Worm (Caenorhabditis elegans) whole organism, L4/young adult: ENCODE measurements around the gene ZK353.4.

ENCODE experiments used
- W03F9.2 ChIP-seq: fragments of 150-350 bp; optimal IDR thresholded peaks from 2 replicates; lab custom pipeline; 2014; ENCODE audit warnings: missing biosample characterization, missing genetic modification characterization
- dao-5 ChIP-seq: sonication (generic microtip); optimal IDR thresholded peaks from 2 replicates; lab custom pipeline; 2016; ENCODE audit warnings: missing genotype, missing genetic modification characterization, moderate library complexity, missing compliant biosample characterization
- him-1 ChIP-seq: sonication (generic microtip); optimal IDR thresholded peaks from 2 replicates; lab custom pipeline; 2016; ENCODE audit warnings: missing genotype, missing genetic modification reagents, missing genetic modification characterization, missing compliant biosample characterization

The ZK353.4 gene

DNA sequence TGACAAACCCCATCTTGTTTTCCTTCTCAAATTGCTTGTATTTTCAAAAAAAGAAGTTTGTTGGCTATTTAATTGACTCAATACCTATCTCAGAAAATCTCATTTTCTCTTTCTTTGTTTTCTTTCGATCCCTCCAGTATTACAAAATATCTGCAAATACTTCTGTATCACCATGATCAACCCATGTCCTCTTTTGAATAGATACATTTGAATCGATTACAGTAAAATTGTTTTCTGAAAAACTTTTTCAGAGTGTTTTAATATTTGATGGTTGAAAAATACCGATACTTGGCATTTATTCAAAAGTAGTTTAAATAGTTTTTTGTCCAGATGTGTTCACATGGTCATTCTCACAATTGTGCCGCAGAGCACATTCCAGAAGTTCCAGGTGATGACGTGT, 19.7 kb upstream of the ZK353.4 start, which contains the start of gene ZK353.9:
ZK353.9 (plus strand) TSS at position 331 of the 400 bp plus-strand sequence.
- TF ChIP-seq dao-5 (tag; lab: Kevin White, UChicago) (no peak), W03F9.2 (no peak), him-1 (tag; lab: Kevin White, UChicago) (no peak)

DNA sequence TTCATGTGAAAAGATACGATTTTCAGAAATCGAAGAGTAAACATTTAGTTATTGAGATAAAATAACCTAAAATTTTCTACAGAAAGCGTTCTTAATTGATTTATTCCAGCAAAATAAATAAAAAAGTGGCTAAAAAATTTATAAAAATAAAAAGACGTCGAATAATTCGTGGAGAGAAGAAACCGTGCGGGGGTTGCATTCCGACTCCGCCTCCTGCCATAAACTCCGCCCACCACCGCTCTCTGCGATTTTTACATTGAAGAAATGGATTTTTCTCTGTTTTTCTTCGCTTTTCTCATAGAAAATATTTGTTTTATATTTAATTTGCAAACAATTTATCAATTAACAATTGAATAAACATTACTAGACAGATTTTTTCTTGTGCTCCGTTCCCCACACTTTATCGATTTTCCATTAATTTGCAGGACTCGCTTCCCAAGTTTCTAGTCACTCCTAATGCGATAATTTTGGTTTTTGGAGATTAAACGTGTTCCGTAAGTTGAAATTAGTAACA, 16.1 kb upstream of the ZK353.4 start, which contains the start of the genes ubxn-4 and cyy-1:
ubxn-4 (minus strand) TSS at position 114 of the 514 bp plus-strand sequence.
cyy-1 (plus strand) TSS at position 426 of the 514 bp plus-strand sequence.
- no peak for TF ChIP-seq dao-5 (tag; lab: Kevin White, UChicago)
- TF ChIP-seq W03F9.2 = peak; percentile 15
- no peak for TF ChIP-seq him-1 (tag; lab: Kevin White, UChicago)

DNA sequence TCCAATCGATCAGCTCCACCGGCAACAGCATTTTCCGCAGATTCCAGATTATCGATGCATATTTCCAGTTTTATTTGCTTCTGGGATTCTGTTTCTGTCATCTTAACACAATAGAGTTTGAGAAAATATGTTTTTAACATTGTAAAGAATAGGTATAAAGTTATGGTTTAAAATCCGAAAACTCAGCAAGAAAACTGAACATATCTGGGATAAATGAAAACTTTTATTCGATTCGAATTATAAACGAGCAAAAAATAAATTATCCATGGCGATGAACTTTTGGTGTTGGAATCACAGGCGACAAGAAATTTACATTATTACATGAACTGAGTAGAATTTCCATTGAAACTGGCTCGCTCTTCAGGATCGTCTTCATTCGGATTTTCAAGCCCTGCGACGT, 14.1 kb upstream of the ZK353.4 start, which contains the start of gene cutc-1:
cutc-1 (minus strand) TSS at position 101 of the 400 bp plus-strand sequence.
- TF ChIP-seq him-1 (tag; lab: Kevin White, UChicago) (no peak), W03F9.2 (no peak), dao-5 (tag; lab: Kevin White, UChicago) (no peak)

DNA sequence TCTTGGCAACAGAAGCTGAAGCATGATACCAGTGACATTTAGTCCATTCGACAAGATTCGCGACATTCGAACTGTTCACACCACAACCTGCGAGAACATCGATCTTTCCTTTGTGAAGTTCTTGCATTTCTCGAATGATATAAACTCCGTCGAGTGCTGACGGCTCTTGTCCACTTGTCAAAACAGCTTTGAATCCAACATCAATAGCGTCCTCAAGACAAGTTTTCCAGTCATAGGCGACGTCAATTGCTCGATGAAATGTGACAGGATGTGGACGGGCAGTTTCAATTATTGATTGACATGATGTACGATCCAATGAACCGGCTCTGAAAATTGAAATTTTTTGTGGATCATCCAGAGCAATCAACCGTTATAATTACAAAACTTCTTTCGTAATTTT, 13.2 kb upstream of the ZK353.4 start:
- TF ChIP-seq W03F9.2 (no peak), dao-5 (tag; lab: Kevin White, UChicago) (no peak), him-1 (tag; lab: Kevin White, UChicago) (no peak)

DNA sequence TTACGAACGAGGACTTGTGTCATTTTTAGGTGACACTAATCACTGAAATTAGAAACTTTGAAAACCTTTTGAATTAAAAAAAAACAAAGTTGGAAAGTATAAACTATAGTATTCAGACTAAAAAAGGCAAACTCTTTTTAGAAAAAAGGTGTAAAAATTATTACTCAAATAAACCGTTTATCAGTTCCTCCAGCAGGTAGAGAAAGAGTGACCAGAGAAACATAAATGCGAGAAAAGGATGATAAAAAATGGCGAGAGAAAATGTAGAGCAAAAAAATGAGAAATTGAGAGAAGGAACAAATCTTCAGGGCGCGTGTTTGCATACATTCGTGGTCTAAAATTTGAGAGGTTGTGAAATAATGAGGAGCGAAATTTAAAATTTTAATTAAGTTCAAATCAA, 12.4 kb upstream of the ZK353.4 start, which contains the start of gene lap-1:
lap-1 (minus strand) TSS at position 42 of the 400 bp plus-strand sequence.
- TF ChIP-seq W03F9.2 (no peak), dao-5 (tag; lab: Kevin White, UChicago) (no peak), him-1 (tag; lab: Kevin White, UChicago) (no peak)

DNA sequence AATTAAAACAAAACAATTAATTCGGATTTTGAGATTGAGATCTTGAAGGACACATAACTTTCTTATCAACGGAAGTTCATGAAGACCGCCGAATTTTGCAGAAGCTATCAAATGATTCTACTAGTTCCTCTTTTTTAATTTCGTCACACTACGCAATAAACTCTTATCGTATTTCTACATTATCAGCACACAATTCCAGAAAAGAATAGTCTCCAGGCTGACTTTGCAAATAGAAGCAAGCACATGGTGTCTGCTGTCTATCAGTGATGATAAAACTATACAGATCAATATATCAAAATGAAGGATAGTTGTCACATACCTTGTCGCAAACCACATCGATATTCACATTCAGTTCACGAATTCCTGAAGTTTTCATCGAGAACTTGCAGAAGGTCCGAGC, 11.0 kb upstream of the ZK353.4 start:
- TF ChIP-seq him-1 (tag; lab: Kevin White, UChicago) = no peak
- no peak for TF ChIP-seq W03F9.2
- TF ChIP-seq dao-5 (tag; lab: Kevin White, UChicago) = no peak

DNA sequence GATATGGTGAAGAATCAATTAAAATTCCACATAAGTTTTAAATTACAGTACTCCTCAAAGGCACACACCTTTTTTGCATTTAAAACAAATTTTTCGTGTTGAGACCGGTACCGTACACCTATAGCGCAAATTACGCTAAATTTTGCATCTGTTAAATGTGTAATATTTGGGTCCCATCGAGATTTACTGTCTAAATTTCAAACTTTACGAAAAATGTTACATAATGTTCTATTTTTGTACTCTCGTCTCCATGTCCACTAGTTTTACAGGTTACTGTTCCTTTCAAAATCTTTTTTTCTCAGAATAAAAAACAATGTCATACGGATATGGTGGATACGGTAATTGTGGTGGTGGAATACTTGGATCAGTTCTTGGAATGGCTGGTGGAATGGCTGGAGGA, 9.0 kb upstream of the ZK353.4 start, which contains the start of gene ZK353.2:
ZK353.2 (plus strand) TSS at position 301 of the 400 bp plus-strand sequence.
- TF ChIP-seq dao-5 (tag; lab: Kevin White, UChicago) = no peak
- no peak for TF ChIP-seq him-1 (tag; lab: Kevin White, UChicago)
- no peak for TF ChIP-seq W03F9.2

DNA sequence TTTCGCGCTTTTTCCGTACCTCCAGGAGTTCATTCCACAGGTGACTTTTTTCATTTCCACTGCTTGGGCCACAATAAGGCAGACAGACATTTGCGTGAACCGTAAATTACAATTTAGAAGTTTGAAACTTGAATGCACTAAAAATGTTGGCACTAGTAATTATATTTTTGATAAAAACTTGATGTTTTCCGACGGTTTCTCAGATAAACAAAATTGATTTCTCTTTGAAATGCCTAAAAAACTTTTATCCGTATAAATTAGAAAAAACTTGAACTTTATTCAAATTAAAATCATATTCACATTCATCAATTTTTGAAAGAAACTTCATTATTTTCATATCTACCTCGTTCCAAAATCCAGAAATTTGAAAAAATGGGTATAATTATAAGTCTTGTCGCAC, 6.2 kb upstream of the ZK353.4 start, which contains the start of gene ZK353.3:
ZK353.3 (plus strand) TSS at position 301 of the 400 bp plus-strand sequence.
- TF ChIP-seq W03F9.2 = no peak
- no peak for TF ChIP-seq dao-5 (tag; lab: Kevin White, UChicago)
- no peak for TF ChIP-seq him-1 (tag; lab: Kevin White, UChicago)

DNA sequence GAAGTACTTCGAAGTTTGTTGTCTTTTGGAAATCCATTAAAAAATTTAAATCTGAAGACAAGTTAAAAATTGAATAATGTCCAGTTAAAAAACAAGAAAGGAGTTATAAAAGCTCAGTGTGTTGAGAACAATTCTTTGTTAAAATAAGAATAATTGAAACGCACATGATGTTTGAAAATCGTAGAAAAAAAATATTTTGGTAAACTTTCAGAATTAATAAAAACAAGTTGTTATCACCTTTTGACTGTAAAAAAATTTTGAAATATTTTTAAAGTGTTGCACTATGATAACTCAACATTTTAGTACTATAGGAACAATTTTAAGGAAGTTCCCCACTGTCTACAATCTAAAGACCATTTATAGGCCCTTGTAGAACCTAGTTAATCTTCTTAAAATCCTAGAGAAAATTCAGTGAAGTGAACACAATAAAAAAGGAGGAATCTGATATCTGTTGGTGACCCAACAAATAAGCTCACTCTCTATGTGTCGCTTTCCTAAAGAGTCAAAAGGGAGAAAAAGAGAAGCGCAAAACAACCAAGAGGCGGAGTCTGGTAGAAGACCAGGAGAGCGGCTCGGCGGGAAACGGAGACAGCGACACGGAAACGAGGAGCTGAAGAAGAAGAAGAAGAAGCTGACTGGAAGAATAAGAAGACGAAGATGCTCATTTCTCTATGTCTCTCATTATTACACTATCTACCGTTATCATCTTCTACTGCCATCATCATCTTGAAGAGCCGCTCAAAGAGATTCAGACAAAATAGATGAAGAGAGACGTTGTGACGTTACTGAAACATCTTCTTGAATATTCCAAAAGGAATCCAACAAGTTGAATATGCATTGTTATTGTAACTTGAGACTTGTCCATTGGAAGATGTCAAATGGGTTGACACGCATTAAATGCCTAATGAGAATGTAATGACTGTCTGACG, 5.2 kb upstream of the ZK353.4 start, which contains the start of gene ZK353.10:
ZK353.10 (minus strand) TSS at position 51 of the 929 bp plus-strand sequence.
- TF ChIP-seq dao-5 (tag; lab: Kevin White, UChicago) (no peak), W03F9.2 (no peak), him-1 (tag; lab: Kevin White, UChicago) (peak; percentile 41)

DNA sequence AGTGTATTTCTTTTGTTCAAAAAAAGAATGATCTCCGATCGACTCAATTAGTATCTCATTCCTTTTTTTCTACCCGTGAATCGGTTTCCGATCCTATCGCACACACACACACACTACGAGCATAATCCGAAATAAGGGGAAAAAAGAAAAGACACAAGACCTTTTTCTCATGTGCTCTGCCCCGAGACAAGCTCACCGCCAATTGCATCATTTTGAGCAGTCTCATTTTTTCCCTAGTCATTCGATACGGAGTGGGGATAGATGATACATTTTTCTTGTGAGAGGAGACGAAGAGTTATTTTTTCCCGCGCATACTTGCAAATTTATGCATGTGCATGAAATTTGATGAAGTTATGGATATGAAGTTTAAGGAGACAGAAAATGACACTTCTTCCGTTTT, 2.9 kb upstream of the ZK353.4 start:
- no peak for TF ChIP-seq W03F9.2
- peak; percentile 54 for TF ChIP-seq him-1 (tag; lab: Kevin White, UChicago)
- no peak for TF ChIP-seq dao-5 (tag; lab: Kevin White, UChicago)

DNA sequence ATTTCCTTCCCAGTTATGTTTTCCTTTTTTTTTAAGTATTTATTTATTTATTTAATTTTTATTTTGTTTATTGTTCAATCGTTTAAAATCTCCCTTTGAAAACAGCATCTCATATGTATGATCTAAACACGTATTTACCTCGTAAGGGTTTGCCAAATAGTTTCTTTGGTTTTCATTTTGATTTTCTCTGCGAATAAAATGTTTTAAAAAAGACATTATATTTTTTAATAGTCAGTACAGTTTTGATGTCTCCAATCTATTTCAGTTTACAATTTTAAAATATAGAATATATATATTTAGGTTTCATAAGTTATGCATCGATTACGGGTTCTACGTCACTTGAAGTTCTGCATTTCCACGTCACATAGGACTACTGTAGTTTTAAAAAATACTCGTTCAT, 8.8 kb downstream of the ZK353.4 start, which contains the start of gene R05D3.12:
R05D3.12 (plus strand) TSS at position 301 of the 400 bp plus-strand sequence.
- TF ChIP-seq dao-5 (tag; lab: Kevin White, UChicago) (no peak), W03F9.2 (no peak), him-1 (tag; lab: Kevin White, UChicago) (no peak)

DNA sequence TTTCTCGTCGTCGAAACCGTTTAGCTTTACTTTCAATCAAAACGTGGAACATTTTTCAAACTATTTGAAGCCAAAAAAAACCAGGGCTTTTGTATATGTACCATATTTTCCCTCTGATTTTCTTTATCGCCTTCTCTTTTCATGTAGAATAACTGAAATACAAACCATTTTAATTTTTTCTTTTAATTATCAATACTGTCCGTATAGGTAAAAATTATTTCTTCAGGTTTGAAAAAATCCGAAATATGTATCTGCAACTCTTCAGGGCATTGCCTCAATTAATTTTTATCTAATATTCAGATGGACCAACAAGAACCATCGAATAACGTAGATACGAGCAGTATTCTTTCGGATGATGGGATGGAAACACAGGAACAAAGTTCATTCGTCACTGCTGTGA, 14.4 kb downstream of the ZK353.4 start, which contains the start of gene met-2:
met-2 (plus strand) TSS at position 301 of the 400 bp plus-strand sequence.
- TF ChIP-seq W03F9.2 (no peak), dao-5 (tag; lab: Kevin White, UChicago) (no peak), him-1 (tag; lab: Kevin White, UChicago) (no peak)

DNA sequence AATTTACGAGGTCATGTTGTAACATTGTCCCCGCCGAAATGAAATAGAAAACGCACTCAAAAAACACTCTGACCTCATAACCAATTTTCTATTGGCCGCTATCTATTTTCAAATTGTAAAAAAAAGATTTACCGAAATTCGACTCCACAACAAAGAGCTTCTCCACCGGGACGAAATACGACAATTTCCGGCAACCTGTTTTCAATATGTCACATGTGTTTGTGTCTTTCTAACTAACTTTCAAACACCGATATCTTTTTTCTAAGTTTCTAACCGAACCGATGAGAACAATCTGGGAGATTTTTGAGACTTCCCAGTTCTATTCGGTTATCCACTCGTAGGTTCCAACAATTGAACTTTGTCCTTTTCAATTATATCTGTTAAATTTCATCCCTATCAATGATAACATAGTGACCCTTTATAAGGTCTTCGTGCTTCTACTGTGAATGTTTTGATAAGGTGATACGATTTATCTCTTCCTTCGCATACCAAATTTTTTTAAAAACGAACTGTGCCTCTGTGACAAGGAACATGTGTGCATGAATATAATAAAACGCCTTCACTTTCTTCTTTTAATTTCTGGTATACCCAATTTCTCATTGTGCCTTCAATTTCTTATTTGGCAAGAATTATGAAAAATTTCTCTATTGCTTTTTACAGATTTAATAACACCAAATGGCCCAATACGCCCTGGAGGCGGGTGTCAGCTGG, 17.7 kb downstream of the ZK353.4 start, which contains the start of gene lmbr-1:
lmbr-1 (plus strand) TSS at position 661 of the 711 bp plus-strand sequence.
- TF ChIP-seq dao-5 (tag; lab: Kevin White, UChicago) = no peak
- TF ChIP-seq him-1 (tag; lab: Kevin White, UChicago) = no peak
- TF ChIP-seq W03F9.2 = no peak
